Fruit fly (Drosophila melanogaster) whole organism, embryonic: ENCODE measurements around the gene CG7766.

Experiments
- Abd-B ChIP-seq: fragments of 200-800 bp; sonication (Bioruptor generic); optimal IDR thresholded peaks from 2 replicates; lab custom pipeline; 2018; ENCODE audit warnings: missing biosample characterization, mild to moderate bottlenecking, missing genetic modification characterization, moderate library complexity
- Ada2b ChIP-seq: fragments of 200-800 bp; sonication (Bioruptor generic); IDR thresholded peaks from 2 replicates; pipeline ENCODE4 v1.3.6; 2022; ENCODE audit warnings: missing biosample characterization, missing genetic modification characterization
- Awh ChIP-seq: fragments of 200-800 bp; sonication (Bioruptor generic); IDR thresholded peaks from 2 replicates; pipeline ENCODE4, ENCODE4 v1.3.6; 2022; ENCODE audit warnings: missing biosample characterization, missing genetic modification characterization
- CG10267 ChIP-seq: fragments of 200-800 bp; sonication (Bioruptor generic); optimal IDR thresholded peaks from 2 replicates; lab custom pipeline; 2018; ENCODE audit warnings: missing biosample characterization, mild to moderate bottlenecking, missing genetic modification characterization, moderate library complexity
- CG11695 ChIP-seq: fragments of 200-800 bp; sonication (Bioruptor generic); IDR thresholded peaks from 3 replicates; pipeline ENCODE4 v1.3.6; 2022; ENCODE audit warnings: missing biosample characterization, missing genetic modification characterization
- CG11696 ChIP-seq: fragments of 200-800 bp; sonication (Bioruptor generic); IDR thresholded peaks from 2 replicates; pipeline ENCODE4 v1.3.6; 2022; ENCODE audit warnings: missing biosample characterization, missing genetic modification characterization
- CG17612 ChIP-seq: fragments of 200-800 bp; sonication (Bioruptor generic); IDR thresholded peaks from 2 replicates; pipeline ENCODE4 v1.3.6; 2022; ENCODE audit warnings: missing biosample characterization, missing genetic modification characterization
- CG17829 ChIP-seq: fragments of 200-800 bp; optimal IDR thresholded peaks from 2 replicates; lab custom pipeline; 2019; ENCODE audit warnings: missing biosample characterization, mild to moderate bottlenecking, missing genetic modification characterization, moderate library complexity
- CG2116 ChIP-seq: fragments of 200-800 bp; sonication (Bioruptor generic); optimal IDR thresholded peaks from 3 replicates; lab custom pipeline; 2018; ENCODE audit warnings: missing biosample characterization, mild to moderate bottlenecking, missing genetic modification characterization
- CG2712 ChIP-seq: fragments of 200-800 bp; optimal IDR thresholded peaks from 3 replicates; lab custom pipeline; 2019; ENCODE audit warnings: missing biosample characterization, mild to moderate bottlenecking, missing genetic modification characterization, moderate library complexity
- CG4404 ChIP-seq: fragments of 200-800 bp; sonication (Bioruptor generic); IDR thresholded peaks from 2 replicates; pipeline ENCODE4 v1.3.6; 2022; ENCODE audit warnings: missing biosample characterization, missing genetic modification characterization
- CG4424 ChIP-seq: fragments of 200-800 bp; sonication (Bioruptor generic); optimal IDR thresholded peaks from 3 replicates; lab custom pipeline; 2016; ENCODE audit warnings: missing biosample characterization, missing genetic modification characterization
- CG4617 ChIP-seq: fragments of 200-800 bp; sonication (Bioruptor generic); optimal IDR thresholded peaks from 3 replicates; lab custom pipeline; 2016; ENCODE audit warnings: missing biosample characterization, missing genetic modification characterization, borderline replicate concordance
- CG4820 ChIP-seq: fragments of 200-800 bp; sonication (Bioruptor generic); optimal IDR thresholded peaks from 3 replicates; lab custom pipeline; 2016; ENCODE audit warnings: missing biosample characterization, missing genetic modification characterization
- CG9932 ChIP-seq: fragments of 200-800 bp; sonication (Bioruptor generic); IDR thresholded peaks from 2 replicates; pipeline ENCODE4 v1.3.6; 2022; ENCODE audit warnings: missing biosample characterization, missing genetic modification characterization
- CHES-1-like ChIP-seq: fragments of 200-800 bp; sonication (Bioruptor generic); optimal IDR thresholded peaks from 2 replicates; lab custom pipeline; 2016; ENCODE audit warnings: missing biosample characterization, missing genetic modification characterization
- D19B ChIP-seq: fragments of 200-800 bp; sonication (Bioruptor generic); optimal IDR thresholded peaks from 2 replicates; lab custom pipeline; 2017; ENCODE audit warnings: missing biosample characterization, mild to moderate bottlenecking, missing genetic modification characterization
- Doc2 ChIP-seq: fragments of 200-800 bp; sonication (Bioruptor generic); IDR thresholded peaks from 2 replicates; pipeline ENCODE4 v1.3.6; 2022; ENCODE audit warnings: missing biosample characterization, missing genetic modification characterization
- Dref ChIP-seq: fragments of 200-800 bp; sonication (Bioruptor generic); IDR thresholded peaks from 2 replicates; pipeline ENCODE4 v1.3.6; 2022; ENCODE audit warnings: missing biosample characterization, missing genetic modification characterization
- E2f2 ChIP-seq: fragments of 200-800 bp; sonication (Bioruptor generic); IDR thresholded peaks from 2 replicates; pipeline ENCODE4 v1.3.6; 2022; ENCODE audit warnings: missing biosample characterization, missing genetic modification characterization
- Elba2 ChIP-seq: fragments of 200-800 bp; sonication (Bioruptor generic); optimal IDR thresholded peaks from 3 replicates; lab custom pipeline; 2016; ENCODE audit warnings: missing biosample characterization, missing genetic modification characterization
- HHEX ChIP-seq: fragments of 200-800 bp; sonication (Bioruptor generic); optimal IDR thresholded peaks from 3 replicates; lab custom pipeline; 2017; ENCODE audit warnings: missing biosample characterization, mild to moderate bottlenecking, missing genetic modification characterization, missing genetic modification reagents
- Hr51 ChIP-seq, 2 experiments: fragments of 200-800 bp; sonication (Bioruptor generic); optimal IDR thresholded peaks; 2 replicates in 1 of 2; 3 replicates in 1 of 2; lab custom pipeline; 2016 to 2018; ENCODE audit warnings: missing biosample characterization in 2 of 2, missing genetic modification characterization in 2 of 2, mild to moderate bottlenecking in 1 of 2, moderate library complexity in 1 of 2
- Hsf ChIP-seq: fragments of 200-800 bp; sonication (Bioruptor generic); optimal IDR thresholded peaks from 3 replicates; lab custom pipeline; 2016; ENCODE audit warnings: missing biosample characterization, missing genetic modification characterization
- Mrtf ChIP-seq: fragments of 200-800 bp; sonication (Bioruptor generic); IDR thresholded peaks from 3 replicates; pipeline ENCODE4 v1.3.6; 2022; ENCODE audit warnings: missing biosample characterization, missing genetic modification characterization
- Neu2 ChIP-seq: fragments of 200-800 bp; sonication (Bioruptor generic); optimal IDR thresholded peaks from 3 replicates; lab custom pipeline; 2016; ENCODE audit warnings: missing biosample characterization, missing genetic modification characterization, borderline replicate concordance
- Rfx ChIP-seq: fragments of 200-800 bp; sonication (Bioruptor generic); IDR thresholded peaks from 2 replicates; pipeline ENCODE4 v1.3.6; 2022; ENCODE audit warnings: missing biosample characterization, missing genetic modification characterization
- Sin3A ChIP-seq: fragments of >200 bp; optimal IDR thresholded peaks from 2 replicates; lab custom pipeline; 2018
- Vsx1 ChIP-seq: fragments of 200-800 bp; sonication (Bioruptor generic); optimal IDR thresholded peaks from 2 replicates; lab custom pipeline; 2017; ENCODE audit warnings: missing biosample characterization, mild to moderate bottlenecking, missing genetic modification characterization, missing genetic modification reagents
- Xbp1 ChIP-seq: fragments of 200-800 bp; sonication (Bioruptor generic); optimal IDR thresholded peaks from 3 replicates; lab custom pipeline; 2016; ENCODE audit warnings: missing biosample characterization, mild to moderate bottlenecking, missing genetic modification characterization
- Xrp1 ChIP-seq: fragments of 200-800 bp; sonication (Bioruptor generic); IDR thresholded peaks from 2 replicates; pipeline ENCODE4 v1.3.6; 2022; ENCODE audit warnings: missing biosample characterization, missing genetic modification characterization
- ara ChIP-seq: fragments of 200-800 bp; sonication (Bioruptor generic); IDR thresholded peaks from 2 replicates; pipeline ENCODE4 v1.3.6; 2022; ENCODE audit warnings: missing biosample characterization, missing genetic modification characterization
- cad ChIP-seq: fragments of >200 bp; optimal IDR thresholded peaks from 2 replicates; lab custom pipeline; 2017; ENCODE audit warnings: missing biosample characterization, missing genetic modification characterization
- cas ChIP-seq: fragments of 200-800 bp; sonication (Bioruptor generic); IDR thresholded peaks from 2 replicates; pipeline ENCODE4 v1.3.6; 2022; ENCODE audit warnings: missing biosample characterization, missing genetic modification characterization
- crol ChIP-seq: fragments of 200-800 bp; sonication (Bioruptor generic); IDR thresholded peaks from 2 replicates; pipeline ENCODE4 v1.3.6; 2022; ENCODE audit warnings: missing biosample characterization, missing genetic modification characterization
- crp ChIP-seq, 2 experiments: fragments of 200-800 bp; sonication (Bioruptor generic); optimal IDR thresholded peaks; 2 replicates in 1 of 2; 3 replicates in 1 of 2; lab custom pipeline; 2017; ENCODE audit warnings: missing biosample characterization in 2 of 2, missing genetic modification characterization in 2 of 2, mild to moderate bottlenecking in 1 of 2, moderate library complexity in 1 of 2
- dpn ChIP-seq, 2 experiments: fragments of 200-800 bp; sonication (Bioruptor generic); optimal IDR thresholded peaks; 3 replicates each; lab custom pipeline; 2016; ENCODE audit warnings: missing biosample characterization in 2 of 2, missing genetic modification characterization in 2 of 2
- fd3F ChIP-seq: fragments of 200-800 bp; sonication (Bioruptor generic); optimal IDR thresholded peaks from 2 replicates; lab custom pipeline; 2018; ENCODE audit warnings: missing biosample characterization, mild to moderate bottlenecking, missing genetic modification characterization, moderate library complexity
- ind ChIP-seq: fragments of 200-800 bp; sonication (Bioruptor generic); optimal IDR thresholded peaks from 3 replicates; lab custom pipeline; 2016; ENCODE audit warnings: missing biosample characterization, missing genetic modification characterization
- jigr1 ChIP-seq: fragments of 200-800 bp; sonication (Bioruptor generic); IDR thresholded peaks from 3 replicates; pipeline ENCODE4 v1.3.6; 2022; ENCODE audit warnings: missing biosample characterization, missing genetic modification characterization
- otp ChIP-seq: fragments of 200-800 bp; sonication (Bioruptor generic); IDR thresholded peaks from 3 replicates; pipeline ENCODE4, ENCODE4 v1.3.6; 2022; ENCODE audit warnings: missing biosample characterization, missing genetic modification characterization
- pho ChIP-seq: fragments of 200-800 bp; sonication (Bioruptor generic); optimal IDR thresholded peaks from 2 replicates; lab custom pipeline; 2016; ENCODE audit warnings: missing biosample characterization, missing genetic modification characterization
- pnt ChIP-seq: fragments of 200-800 bp; sonication (Bioruptor generic); optimal IDR thresholded peaks from 3 replicates; lab custom pipeline; 2016; ENCODE audit warnings: missing biosample characterization, missing genetic modification characterization
- prd ChIP-seq, 3 experiments: fragments of >200 bp in 2 of 3; fragments of 200-800 bp in 1 of 3; sonication (Bioruptor generic) in 1 of 3; optimal IDR thresholded peaks in 2 of 3; IDR thresholded peaks in 1 of 3; 2 replicates in 2 of 3; 3 replicates in 1 of 3; pipeline versions ENCODE4 v1.3.6 to Lab custom; 2017 to 2022; ENCODE audit warnings: missing biosample characterization in 1 of 3, missing genetic modification characterization in 1 of 3
- pzg ChIP-seq: fragments of 200-800 bp; sonication (Bioruptor generic); optimal IDR thresholded peaks from 3 replicates; lab custom pipeline; 2018; ENCODE audit warnings: missing biosample characterization, mild to moderate bottlenecking, missing genetic modification characterization, moderate library complexity
- slbo ChIP-seq: fragments of 200-800 bp; sonication (Bioruptor generic); IDR thresholded peaks from 2 replicates; pipeline ENCODE4 v1.3.6; 2022; ENCODE audit warnings: missing biosample characterization, missing genetic modification characterization
- sqz ChIP-seq: fragments of 200-800 bp; sonication (Bioruptor generic); optimal IDR thresholded peaks from 3 replicates; lab custom pipeline; 2018; ENCODE audit warnings: missing biosample characterization, mild to moderate bottlenecking, missing genetic modification characterization
- tin ChIP-seq: fragments of 200-800 bp; sonication (Bioruptor generic); optimal IDR thresholded peaks from 3 replicates; lab custom pipeline; 2016; ENCODE audit warnings: missing biosample characterization, missing genetic modification characterization
- toy ChIP-seq: fragments of 200-800 bp; sonication (Bioruptor generic); IDR thresholded peaks from 2 replicates; pipeline ENCODE4 v1.3.6; 2022; ENCODE audit warnings: missing biosample characterization, missing genetic modification characterization
- vnd ChIP-seq: fragments of 200-800 bp; sonication (Bioruptor generic); IDR thresholded peaks from 3 replicates; pipeline ENCODE4 v1.3.6; 2022; ENCODE audit warnings: missing biosample characterization, missing genetic modification characterization; ENCODE audit not compliant: partially characterized antibody
- zf30C ChIP-seq: fragments of 200-800 bp; sonication (Bioruptor generic); optimal IDR thresholded peaks from 3 replicates; lab custom pipeline; 2018; ENCODE audit warnings: missing biosample characterization, mild to moderate bottlenecking, missing genetic modification characterization

Gene CG7766

DNA sequence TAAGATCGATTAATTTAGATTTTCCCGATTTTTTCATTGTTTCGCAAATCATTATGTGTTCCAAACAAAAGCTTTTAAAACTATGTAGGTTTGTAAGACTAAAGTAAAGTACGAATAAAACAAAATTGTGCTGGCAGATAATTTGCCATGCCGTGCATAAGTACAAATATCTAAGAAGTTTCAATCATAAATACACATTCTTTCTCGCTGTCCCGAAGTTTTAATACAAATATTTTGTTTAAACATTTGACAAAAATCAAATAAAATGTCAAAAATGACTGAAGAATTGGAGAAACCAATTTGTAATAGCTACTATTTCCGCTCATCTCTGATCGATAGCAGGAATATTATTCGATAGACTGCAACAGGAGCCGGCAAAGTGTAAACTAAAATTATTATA, 20.9 kb downstream of the CG7766 start, which contains the start of gene APC4 (continued):
- TF ChIP-seq pzg (GFP tag; lab: Kevin White, UChicago) (peak; percentile 12), CG17612 (GFP tag; lab: Robert Waterston, UW) (no peak), Hr51 (GFP tag; optimal IDR thresholded peaks at IDR 0.05; lab: Kevin White, UChicago) (peak in 1 of 2 experiments; percentile 41), CG4404 (GFP tag; lab: Robert Waterston, UW) (no peak), Doc2 (GFP tag; lab: Robert Waterston, UW) (no peak), cad (GFP tag; lab: Kevin White, UChicago) (no peak), Vsx1 (GFP tag; lab: Kevin White, UChicago) (no peak), CG9932 (GFP tag; lab: Robert Waterston, UW) (peak; percentile 51), CG17829 (peak; percentile 14), CG10267 (tag; lab: Kevin White, UChicago) (peak; percentile 33), Xrp1 (GFP tag; lab: Robert Waterston, UW) (0 out of 2 replicates have a peak, but pooled peaks have one; percentile 26), pho (GFP tag; lab: Kevin White, UChicago) (peak; percentile 24), fd3F (GFP tag; lab: Kevin White, UChicago) (peak; percentile 0), prd (optimal IDR thresholded peaks at IDR 0.05; lab: Kevin White, UChicago) (no peak), prd (GFP tag; IDR thresholded peaks at IDR 0.05; lab: Robert Waterston, UW) (no peak; the same call in 2 of the 3 replicates), Abd-B (peak; percentile 24), crol (no peak), CG11696 (GFP tag; lab: Robert Waterston, UW) (no peak), D19B (GFP tag; lab: Kevin White, UChicago) (no peak), ind (GFP tag; lab: Kevin White, UChicago) (peak; percentile 32), CG11695 (GFP tag; lab: Robert Waterston, UW) (no peak), ara (no peak), CG2712 (tag; lab: Kevin White, UChicago) (peak; percentile 23), Hsf (GFP tag; lab: Kevin White, UChicago) (peak; percentile 37), Rfx (GFP tag; lab: Robert Waterston, UW) (0 out of 2 replicates have a peak, but pooled peaks have one; percentile 26), zf30C (GFP tag; lab: Kevin White, UChicago) (no peak), HHEX (GFP tag; lab: Kevin White, UChicago) (no peak), Ada2b (GFP tag; lab: Robert Waterston, UW) (0 out of 2 replicates have a peak, but pooled peaks have one; percentile 7), Neu2 (GFP tag; lab: Kevin White, UChicago) (no peak), Sin3A (lab: Kevin White, UChicago) (no peak), CG4820 (GFP tag; lab: Kevin White, UChicago) (peak; percentile 31), toy (GFP tag; lab: Robert Waterston, UW) (no peak), otp (GFP tag; lab: Robert Waterston, UW) (no peak), tin (GFP tag; lab: Kevin White, UChicago) (peak; percentile 25), vnd (no peak), Elba2 (GFP tag; lab: Kevin White, UChicago) (no peak), Awh (GFP tag; lab: Robert Waterston, UW) (no peak), jigr1 (GFP tag; lab: Robert Waterston, UW) (no peak), CG2116 (peak; percentile 43), CG4617 (GFP tag; lab: Kevin White, UChicago) (no peak), Dref (GFP tag; lab: Robert Waterston, UW) (peak; percentile 49), dpn (GFP tag; optimal IDR thresholded peaks at IDR 0.05; lab: Kevin White, UChicago) (peak; percentile 14 to 20), sqz (GFP tag; lab: Kevin White, UChicago) (no peak), Mrtf (GFP tag; lab: Robert Waterston, UW) (no peak), E2f2 (0 out of 2 replicates have a peak, but pooled peaks have one; percentile 23), pnt (no peak), cas (GFP tag; lab: Robert Waterston, UW) (no peak), slbo (peak; percentile 16; the same call in 1 of the 2 replicates), crp (GFP tag; optimal IDR thresholded peaks at IDR 0.05; lab: Kevin White, UChicago) (no peak), CHES-1-like (GFP tag; lab: Kevin White, UChicago) (peak; percentile 38), Xbp1 (peak; percentile 30), CG4424 (GFP tag; lab: Kevin White, UChicago) (peak; percentile 26)
